Fruit fly (Drosophila melanogaster) whole organism, embryonic: ENCODE results near the gene CG18480.
A peak's percentile ranks its signal among the peaks of the same experiment; 100 is the strongest.
"Not testable (repeated sequence)": the region's sequence is repeated elsewhere in the genome, so short reads cannot be mapped to it uniquely, and the experiment has no call there.

ENCODE experiments used
- B-H1 ChIP-seq: fragments of 200-800 bp; sonication (Bioruptor generic); IDR thresholded peaks from 3 replicates; pipeline ENCODE4 v1.3.6; 2022; ENCODE audit warnings: missing biosample characterization, missing genetic modification characterization
- CG12942 ChIP-seq: fragments of 200-800 bp; sonication (Bioruptor generic); optimal IDR thresholded peaks from 3 replicates; lab custom pipeline; 2016; ENCODE audit warnings: missing biosample characterization, missing genetic modification characterization
- CG13287 ChIP-seq: fragments of 200-800 bp; sonication (Bioruptor generic); IDR thresholded peaks from 2 replicates; pipeline ENCODE4 v1.3.6; 2022; ENCODE audit warnings: missing biosample characterization, missing genetic modification characterization; ENCODE audit not compliant: partially characterized antibody
- CG1602 ChIP-seq: fragments of 200-800 bp; sonication (Bioruptor generic); optimal IDR thresholded peaks from 3 replicates; lab custom pipeline; 2016; ENCODE audit warnings: missing biosample characterization, missing genetic modification characterization
- CG17359 ChIP-seq: fragments of 200-800 bp; sonication (Bioruptor generic); optimal IDR thresholded peaks from 3 replicates; lab custom pipeline; 2018; ENCODE audit warnings: missing biosample characterization, mild to moderate bottlenecking, missing genetic modification characterization, moderate library complexity
- CG1832 ChIP-seq: fragments of 200-800 bp; sonication (Bioruptor generic); optimal IDR thresholded peaks from 2 replicates; lab custom pipeline; 2017; ENCODE audit warnings: missing biosample characterization, mild to moderate bottlenecking, missing genetic modification characterization, inconsistent platforms
- CG30403 ChIP-seq: fragments of 200-800 bp; sonication (Bioruptor generic); optimal IDR thresholded peaks from 3 replicates; lab custom pipeline; 2016; ENCODE audit warnings: missing biosample characterization, missing genetic modification characterization
- CG3726 ChIP-seq: fragments of 200-800 bp; sonication (Bioruptor generic); IDR thresholded peaks from 3 replicates; pipeline ENCODE4, ENCODE4 v1.3.6; 2022; ENCODE audit warnings: missing biosample characterization, missing genetic modification characterization
- CG3847 ChIP-seq: fragments of 200-800 bp; sonication (Bioruptor generic); IDR thresholded peaks from 2 replicates; pipeline ENCODE4 v1.3.6; 2022; ENCODE audit warnings: missing biosample characterization, missing genetic modification characterization
- CG4424 ChIP-seq: fragments of 200-800 bp; sonication (Bioruptor generic); optimal IDR thresholded peaks from 3 replicates; lab custom pipeline; 2016; ENCODE audit warnings: missing biosample characterization, missing genetic modification characterization
- CG7372 ChIP-seq: fragments of 200-800 bp; sonication (Bioruptor generic); IDR thresholded peaks from 2 replicates; pipeline ENCODE4 v1.3.6; 2022; ENCODE audit warnings: missing biosample characterization, missing genetic modification characterization
- CG8281 ChIP-seq: fragments of 200-800 bp; sonication (Bioruptor generic); optimal IDR thresholded peaks from 2 replicates; lab custom pipeline; 2018; ENCODE audit warnings: missing biosample characterization, mild to moderate bottlenecking, missing genetic modification characterization, moderate library complexity
- CG9609 ChIP-seq: fragments of 200-800 bp; sonication (Bioruptor generic); optimal IDR thresholded peaks from 3 replicates; lab custom pipeline; 2016; ENCODE audit warnings: missing biosample characterization, missing genetic modification characterization
- CG9876 ChIP-seq: fragments of 200-800 bp; sonication (Bioruptor generic); optimal IDR thresholded peaks from 2 replicates; lab custom pipeline; 2016; ENCODE audit warnings: missing biosample characterization, missing genetic modification characterization
- D ChIP-seq, 2 experiments: fragments of 200-800 bp in 1 of 2; fragments of >200 bp in 1 of 2; sonication (Bioruptor generic) in 1 of 2; optimal IDR thresholded peaks; 2 replicates in 1 of 2; 3 replicates in 1 of 2; lab custom pipeline; 2017; ENCODE audit warnings: mild to moderate bottlenecking in 1 of 2, missing biosample characterization in 1 of 2, missing genetic modification characterization in 1 of 2, missing genetic modification reagents in 1 of 2
- D19A ChIP-seq: fragments of 200-800 bp; optimal IDR thresholded peaks from 3 replicates; lab custom pipeline; 2019; ENCODE audit warnings: missing biosample characterization, mild to moderate bottlenecking, missing genetic modification characterization, moderate library complexity
- Dip2 ChIP-seq: fragments of 200-800 bp; sonication (Bioruptor generic); IDR thresholded peaks from 2 replicates; pipeline ENCODE4 v1.3.6; 2022; ENCODE audit warnings: missing biosample characterization, missing genetic modification characterization
- Lhr ChIP-seq: fragments of 200-800 bp; sonication (Bioruptor generic); optimal IDR thresholded peaks from 3 replicates; lab custom pipeline; 2017; ENCODE audit warnings: mild to moderate bottlenecking, missing biosample characterization, missing genetic modification reagents, missing genetic modification characterization
- Med ChIP-seq: fragments of 200-800 bp; sonication (Bioruptor generic); peaks from one replicate; lab custom pipeline; 2016; ENCODE audit warnings: missing biosample characterization, missing genetic modification characterization, mild to moderate bottlenecking, inconsistent platforms, moderate library complexity
- Opbp ChIP-seq: fragments of 200-800 bp; sonication (Bioruptor generic); IDR thresholded peaks from 3 replicates; pipeline ENCODE4 v1.3.6; 2022; ENCODE audit warnings: missing biosample characterization, missing genetic modification characterization; ENCODE audit not compliant: partially characterized antibody
- bab2 ChIP-seq: fragments of 200-800 bp; sonication (Bioruptor generic); optimal IDR thresholded peaks from 2 replicates; lab custom pipeline; 2016; ENCODE audit warnings: missing biosample characterization, missing genetic modification characterization
- caup ChIP-seq: fragments of 200-800 bp; sonication (Bioruptor generic); optimal IDR thresholded peaks from 3 replicates; lab custom pipeline; 2017; ENCODE audit warnings: missing biosample characterization, mild to moderate bottlenecking, missing genetic modification characterization, moderate library complexity; ENCODE audit not compliant: severe bottlenecking
- chif ChIP-seq, 2 experiments: fragments of 200-800 bp; sonication (Bioruptor generic); optimal IDR thresholded peaks; 3 replicates each; lab custom pipeline; 2016; ENCODE audit warnings: missing biosample characterization in 2 of 2, missing genetic modification characterization in 2 of 2
- dan ChIP-seq: fragments of 200-800 bp; sonication (Bioruptor generic); IDR thresholded peaks from 2 replicates; pipeline ENCODE4 v1.3.6; 2022; ENCODE audit warnings: missing biosample characterization, missing genetic modification characterization
- dysf ChIP-seq: fragments of 200-800 bp; sonication (Bioruptor generic); IDR thresholded peaks from 3 replicates; pipeline ENCODE4 v1.3.6; 2022; ENCODE audit warnings: missing biosample characterization, missing genetic modification characterization
- fd64A ChIP-seq: fragments of 200-800 bp; sonication (Bioruptor generic); optimal IDR thresholded peaks from 3 replicates; lab custom pipeline; 2018; ENCODE audit warnings: missing biosample characterization, mild to moderate bottlenecking, missing genetic modification characterization
- mam ChIP-seq: fragments of 200-800 bp; sonication (Bioruptor generic); optimal IDR thresholded peaks from 3 replicates; lab custom pipeline; 2016; ENCODE audit warnings: missing biosample characterization, missing genetic modification characterization
- mirr ChIP-seq: fragments of 200-800 bp; sonication (Bioruptor generic); optimal IDR thresholded peaks from 3 replicates; lab custom pipeline; 2018; ENCODE audit warnings: missing biosample characterization, mild to moderate bottlenecking, missing genetic modification characterization
- stwl ChIP-seq: fragments of 200-800 bp; sonication (Bioruptor generic); optimal IDR thresholded peaks from 3 replicates; lab custom pipeline; 2018; ENCODE audit warnings: missing biosample characterization, mild to moderate bottlenecking, missing genetic modification characterization, moderate library complexity
- z ChIP-seq: fragments of 200-800 bp; sonication (Bioruptor generic); IDR thresholded peaks from 3 replicates; pipeline ENCODE4 v1.3.6; 2022; ENCODE audit warnings: missing biosample characterization, missing genetic modification characterization

CG18480 gene

DNA sequence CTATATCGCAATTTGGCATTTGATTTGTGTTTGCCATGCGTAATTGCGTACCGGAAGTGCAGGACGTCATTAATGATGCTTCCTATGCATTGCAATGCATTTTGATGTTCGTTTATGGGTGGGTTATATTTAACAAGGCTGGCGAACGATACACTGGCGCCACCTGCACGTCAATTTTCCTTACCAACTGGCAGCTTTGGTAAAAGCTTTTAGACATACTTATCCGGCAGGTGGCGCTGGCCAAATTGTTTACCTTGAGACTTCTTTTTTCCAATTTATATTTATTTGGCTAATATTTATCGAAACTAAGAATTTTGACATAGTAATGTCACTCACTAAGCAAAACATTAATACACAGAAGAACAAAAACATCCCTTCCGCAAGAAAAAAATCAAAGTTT is 14.0 kb downstream of the CG18480 start (continued):
- TF ChIP-seq B-H1 (GFP tag; lab: Robert Waterston, UW), result no peak
- TF ChIP-seq CG3726 (GFP tag; lab: Robert Waterston, UW), result 0 out of 3 replicates have a peak, but pooled peaks have one; percentile 29
- no peak for TF ChIP-seq mirr (GFP tag; lab: Kevin White, UChicago)
- no peak for TF ChIP-seq CG1602 (GFP tag; lab: Kevin White, UChicago)
- peak; percentile 90 for TF ChIP-seq Dip2 (GFP tag; lab: Robert Waterston, UW)
- peak; percentile 10 for TF ChIP-seq CG12942 (GFP tag; lab: Kevin White, UChicago)
- 0 out of 2 replicates have a peak, but pooled peaks have one; percentile 18 for TF ChIP-seq CG7372 (GFP tag; lab: Robert Waterston, UW)
- TF ChIP-seq Lhr (GFP tag; lab: Kevin White, UChicago), result peak; percentile 15
- peak; percentile 9 for TF ChIP-seq mam (GFP tag; lab: Kevin White, UChicago)
- TF ChIP-seq CG9609 (GFP tag; lab: Kevin White, UChicago), result peak; percentile 5
- no peak for TF ChIP-seq CG8281
- TF ChIP-seq CG13287 (GFP tag; lab: Robert Waterston, UW), result peak; percentile 41; the same call in 1 of the 2 replicates
- peak in 1 of 2 experiments; percentile 8 for TF ChIP-seq chif (GFP tag; optimal IDR thresholded peaks at IDR 0.05; lab: Kevin White, UChicago)
- TF ChIP-seq z (GFP tag; lab: Robert Waterston, UW), result no peak
- peak; percentile 64 for TF ChIP-seq stwl (tag; lab: Kevin White, UChicago)
- TF ChIP-seq CG4424, result peak; percentile 6
- TF ChIP-seq bab2, result peak; percentile 13
- TF ChIP-seq CG30403 (GFP tag; lab: Kevin White, UChicago), result peak; percentile 31

DNA sequence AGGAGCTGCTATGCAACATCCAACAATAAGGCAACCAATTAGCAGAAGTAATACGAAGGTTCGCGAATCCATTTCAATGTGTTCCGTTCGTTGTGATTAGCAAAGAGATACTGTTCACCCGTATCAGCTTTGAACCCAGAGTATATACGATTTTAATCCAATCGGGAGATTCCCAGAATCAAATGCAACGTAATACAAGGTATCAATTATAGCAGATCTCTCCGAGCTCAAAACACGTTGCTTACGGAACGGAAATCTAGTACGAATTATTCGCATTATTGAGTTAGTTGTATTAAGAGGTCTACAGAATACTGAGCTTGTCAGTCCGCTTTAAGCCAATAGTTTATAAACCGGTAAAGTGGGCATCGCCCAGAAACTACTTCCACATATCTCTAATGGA is 29.6 kb downstream of the CG18480 start, which contains the start of gene CG44141:
Gene CG44141, minus strand, starts transcription at position 101 of the 400 bp plus-strand sequence.
- TF ChIP-seq D (optimal IDR thresholded peaks at IDR 0.05; lab: Kevin White, UChicago); D (GFP tag; optimal IDR thresholded peaks at IDR 0.05; lab: Kevin White, UChicago); CG9876 (GFP tag; lab: Kevin White, UChicago); dysf (GFP tag; lab: Robert Waterston, UW): not testable (repeated sequence)
- TF ChIP-seq, all 482 proteins: peak for 0; not testable (repeated sequence) for 482

DNA sequence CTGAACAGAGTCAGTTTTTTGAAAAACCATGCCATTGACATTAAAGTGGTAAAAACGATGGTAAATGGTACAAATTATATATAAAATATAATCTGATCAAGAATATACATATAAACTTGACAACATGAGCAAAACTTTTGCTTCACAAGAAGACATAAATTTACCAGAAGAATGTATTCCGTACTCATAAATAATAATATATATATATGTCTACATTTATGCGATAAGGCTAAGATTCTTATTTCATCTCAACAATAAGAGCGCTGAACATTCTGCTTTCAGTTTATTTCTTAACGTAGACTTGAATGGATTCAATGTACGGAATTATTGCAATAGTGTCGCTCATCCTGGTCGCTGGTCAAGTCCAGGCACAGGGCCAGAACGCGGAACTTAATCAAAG is 30.9 kb downstream of the CG18480 start, which contains the start of gene CG18477:
Gene CG18477, plus strand, starts transcription at position 301 of the 400 bp plus-strand sequence.
- TF ChIP-seq caup (GFP tag; lab: Kevin White, UChicago); dan; fd64A (GFP tag; lab: Kevin White, UChicago): not testable (repeated sequence)

- TF ChIP-seq Med; D19A; CG3847 (GFP tag; lab: Robert Waterston, UW): not testable (repeated sequence)
Observed at dm6 chr2L:15669874-15670273, 40.1 kb downstream of the CG18480 start, which contains the start of gene CG18478. Gene CG18478 (plus strand): TSS chr2L:15670174.

- TF ChIP-seq Opbp (GFP tag; lab: Robert Waterston, UW); CG17359 (tag; lab: Kevin White, UChicago); CG1832 (GFP tag; lab: Kevin White, UChicago): not testable (repeated sequence)
- TF ChIP-seq, all 482 proteins: peak for 0; not testable (repeated sequence) for 482
Observed at dm6 chr2L:15676002-15676401, 46.2 kb downstream of the CG18480 start, which contains the start of gene CG43923. Gene CG43923 (minus strand): TSS chr2L:15676102.
